Fruit fly (Drosophila melanogaster): ENCODE data around the gene Ipk2.

Gene Ipk2

dm6 chr2L:563769-564550 lies 10.1 kb downstream of the Ipk2 start, which contains the start of the genes uncNacbeta and CG2794:
Gene uncNacbeta, minus strand, starts transcription at chr2L:563819.
Gene CG2794, plus strand, starts transcription at chr2L:564163.
- no peak for TF ChIP-seq woc (GFP tag; optimal IDR thresholded peaks at IDR 0.05)
- no peak for TF ChIP-seq dsf (GFP tag; optimal IDR thresholded peaks at IDR 0.05; ENCODE audit: borderline replicate concordance)
- peak in 1 of 2 experiments; percentile 25 for TF ChIP-seq foxo (GFP tag; optimal IDR thresholded peaks at IDR 0.05)
- no peak for TF ChIP-seq Hr83 (GFP tag; optimal IDR thresholded peaks at IDR 0.05; ENCODE audit: poor library complexity, severe bottlenecking)
- TF ChIP-seq Myc (optimal IDR thresholded peaks at IDR 0.05): peak; percentile 91

- TF ChIP-seq jim (GFP tag; optimal IDR thresholded peaks at IDR 0.05) (no peak), Dif (GFP tag; optimal IDR thresholded peaks at IDR 0.05; ENCODE audit: partially characterized antibody) (no peak), br (GFP tag; optimal IDR thresholded peaks at IDR 0.05) (no peak), psq (GFP tag; optimal IDR thresholded peaks at IDR 0.05) (no peak), Mio (GFP tag; optimal IDR thresholded peaks at IDR 0.05) (no peak), Abd-B (GFP tag; optimal IDR thresholded peaks at IDR 0.05) (no peak), sage (GFP tag; optimal IDR thresholded peaks at IDR 0.05) (no peak), N (GFP tag; optimal IDR thresholded peaks at IDR 0.05) (no peak), Sp1 (GFP tag; optimal IDR thresholded peaks at IDR 0.05) (no peak)
Measured at dm6 chr2L:563314-563713, 10.8 kb downstream of the Ipk2 start.

- TF ChIP-seq HLH106 (tag; optimal IDR thresholded peaks at IDR 0.05): no peak
- no peak for TF ChIP-seq OdsH (GFP tag; optimal IDR thresholded peaks at IDR 0.05)
- TF ChIP-seq fru (GFP tag; optimal IDR thresholded peaks at IDR 0.05): no peak
- no peak for TF ChIP-seq Myc (optimal IDR thresholded peaks at IDR 0.05)
- no peak for TF ChIP-seq usp (GFP tag; optimal IDR thresholded peaks at IDR 0.05)
- TF ChIP-seq Sp1 (GFP tag; optimal IDR thresholded peaks at IDR 0.05): no peak
Measured at dm6 chr2L:559770-560567, 14.1 kb downstream of the Ipk2 start, which contains the start of gene rempA. Gene rempA, minus strand, starts transcription at chr2L:560310.

- TF ChIP-seq dl (GFP tag; optimal IDR thresholded peaks at IDR 0.05; ENCODE audit: insufficient read depth in 1 of 2, partially characterized antibody in 2 of 2): no peak
- peak; percentile 6 for TF ChIP-seq Hr83 (GFP tag; optimal IDR thresholded peaks at IDR 0.05; ENCODE audit: poor library complexity, severe bottlenecking)
- TF ChIP-seq OdsH (GFP tag; optimal IDR thresholded peaks at IDR 0.05): peak; percentile 8
- peak; percentile 8 for TF ChIP-seq N (GFP tag; optimal IDR thresholded peaks at IDR 0.05)
- peak; percentile 96 for TF ChIP-seq Myc (optimal IDR thresholded peaks at IDR 0.05)
- no peak for TF ChIP-seq Dfd (GFP tag; optimal IDR thresholded peaks at IDR 0.05)
- TF ChIP-seq Dif (GFP tag; optimal IDR thresholded peaks at IDR 0.05; ENCODE audit: partially characterized antibody): peak; percentile 14
- TF ChIP-seq dsf (GFP tag; optimal IDR thresholded peaks at IDR 0.05; ENCODE audit: borderline replicate concordance): no peak
- TF ChIP-seq Rel (GFP tag; optimal IDR thresholded peaks at IDR 0.05): no peak
- TF ChIP-seq Rel (tag; optimal IDR thresholded peaks at IDR 0.05): peak; percentile 58
- peak; percentile 1 for TF ChIP-seq HLH106 (tag; optimal IDR thresholded peaks at IDR 0.05)
- peak; percentile 71 for TF ChIP-seq woc (GFP tag; optimal IDR thresholded peaks at IDR 0.05)
Measured at dm6 chr2L:559311-559710, 14.8 kb downstream of the Ipk2 start, which contains the start of gene Tspo. Gene Tspo, plus strand, starts transcription at chr2L:559612.

- TF ChIP-seq Hr83 (GFP tag; optimal IDR thresholded peaks at IDR 0.05; ENCODE audit: poor library complexity, severe bottlenecking): peak; percentile 61
- no peak for TF ChIP-seq Dfd (GFP tag; optimal IDR thresholded peaks at IDR 0.05)
- no peak for TF ChIP-seq jim (GFP tag; optimal IDR thresholded peaks at IDR 0.05)
- TF ChIP-seq fru (GFP tag; optimal IDR thresholded peaks at IDR 0.05): no peak
- no peak for TF ChIP-seq Mio (GFP tag; optimal IDR thresholded peaks at IDR 0.05)
- TF ChIP-seq Hnf4 (GFP tag; optimal IDR thresholded peaks at IDR 0.05): no peak
- TF ChIP-seq CG9705 (GFP tag; optimal IDR thresholded peaks at IDR 0.05): no peak
- TF ChIP-seq HLH106 (tag; optimal IDR thresholded peaks at IDR 0.05): no peak
- no peak for TF ChIP-seq lola (GFP tag; optimal IDR thresholded peaks at IDR 0.05)
- peak; percentile 27 for TF ChIP-seq Rel (GFP tag; optimal IDR thresholded peaks at IDR 0.05)
- TF ChIP-seq Rel (tag; optimal IDR thresholded peaks at IDR 0.05): peak; percentile 74
- TF ChIP-seq woc (GFP tag; optimal IDR thresholded peaks at IDR 0.05): no peak
- peak; percentile 26 for TF ChIP-seq Sp1 (GFP tag; optimal IDR thresholded peaks at IDR 0.05)
- no peak for TF ChIP-seq psq (GFP tag; optimal IDR thresholded peaks at IDR 0.05)
- no peak for TF ChIP-seq Abd-B (GFP tag; optimal IDR thresholded peaks at IDR 0.05)
- no peak for TF ChIP-seq usp (GFP tag; optimal IDR thresholded peaks at IDR 0.05)
- peak; percentile 91 for TF ChIP-seq Jra (GFP tag; optimal IDR thresholded peaks at IDR 0.05)
- no peak for TF ChIP-seq N (GFP tag; optimal IDR thresholded peaks at IDR 0.05)
- no peak for TF ChIP-seq dsf (GFP tag; optimal IDR thresholded peaks at IDR 0.05; ENCODE audit: borderline replicate concordance)
- TF ChIP-seq foxo (GFP tag; optimal IDR thresholded peaks at IDR 0.05): no peak
- TF ChIP-seq Vsx2 (GFP tag; optimal IDR thresholded peaks at IDR 0.05; ENCODE audit: partially characterized antibody): no peak
- TF ChIP-seq CrebA (GFP tag; optimal IDR thresholded peaks at IDR 0.05; ENCODE audit: borderline replicate concordance): no peak
- peak; percentile 69 for TF ChIP-seq Dif (GFP tag; optimal IDR thresholded peaks at IDR 0.05; ENCODE audit: partially characterized antibody)
- no peak for TF ChIP-seq sv (GFP tag; optimal IDR thresholded peaks at IDR 0.05)
- no peak for TF ChIP-seq dmrt93B (GFP tag; optimal IDR thresholded peaks at IDR 0.05)
- no peak for TF ChIP-seq br (GFP tag; optimal IDR thresholded peaks at IDR 0.05)
- TF ChIP-seq dl (GFP tag; optimal IDR thresholded peaks at IDR 0.05; ENCODE audit: insufficient read depth in 1 of 2, partially characterized antibody in 2 of 2): peak; percentile 35 to 39
- peak; percentile 2 for TF ChIP-seq rgr (GFP tag; optimal IDR thresholded peaks at IDR 0.05)
- TF ChIP-seq sage (GFP tag; optimal IDR thresholded peaks at IDR 0.05): no peak
- TF ChIP-seq GATAd (GFP tag; optimal IDR thresholded peaks at IDR 0.05): no peak
- TF ChIP-seq CG32264 (GFP tag; optimal IDR thresholded peaks at IDR 0.05): no peak
Measured at dm6 chr2L:552432-552929, 21.6 kb downstream of the Ipk2 start, which contains the start of gene Ets21C. Gene Ets21C, minus strand, starts transcription at chr2L:552923.

Data from whole organism, wandering third instar larva.